Worm (Caenorhabditis elegans) whole organism, L2 larva: Measurements from ENCODE around the gene F43G6.4.
A peak's percentile ranks its signal among the peaks of the same experiment; 100 is the strongest.

Experiments used
- C34F6.9 ChIP-seq: fragments of 150-350 bp; optimal IDR thresholded peaks from 2 replicates; lab custom pipeline; 2014; ENCODE audit warnings: missing biosample characterization, missing genetic modification characterization
- R02D3.7 ChIP-seq: fragments of 150-350 bp; optimal IDR thresholded peaks from 2 replicates; lab custom pipeline; 2014; ENCODE audit warnings: missing biosample characterization, missing genetic modification characterization
- Y55F3AM.14 ChIP-seq: fragments of 200-800 bp; sonication (Bioruptor generic); optimal IDR thresholded peaks from 2 replicates; lab custom pipeline; 2018; ENCODE audit warnings: mild to moderate bottlenecking, missing genetic modification characterization, missing compliant biosample characterization
- ZK546.5 ChIP-seq: sonication (generic microtip); optimal IDR thresholded peaks from 2 replicates; lab custom pipeline; 2017; ENCODE audit warnings: missing biosample characterization, missing genetic modification characterization
- alr-1 ChIP-seq: fragments of 150-350 bp; optimal IDR thresholded peaks from 2 replicates; lab custom pipeline; 2014; ENCODE audit warnings: missing biosample characterization, missing genetic modification characterization
- ama-1 ChIP-seq: fragments of 150-350 bp; optimal IDR thresholded peaks from 2 replicates; lab custom pipeline; 2018; ENCODE audit warnings: inconsistent platforms
- blmp-1 ChIP-seq: sonication (generic microtip); optimal IDR thresholded peaks from 2 replicates; lab custom pipeline; 2017; ENCODE audit warnings: missing genetic modification characterization, mild to moderate bottlenecking, missing compliant biosample characterization, antibody characterized with exemption, moderate library complexity; ENCODE audit not compliant: insufficient read depth
- ceh-16 ChIP-seq: fragments of 150-350 bp; optimal IDR thresholded peaks from 2 replicates; lab custom pipeline; 2014; ENCODE audit warnings: missing biosample characterization, missing genetic modification characterization
- ceh-82 ChIP-seq: fragments of 150-350 bp; optimal IDR thresholded peaks from 2 replicates; lab custom pipeline; 2014; ENCODE audit warnings: missing biosample characterization, missing genetic modification characterization
- crh-2 ChIP-seq: sonication (generic microtip); optimal IDR thresholded peaks from 2 replicates; lab custom pipeline; 2017; ENCODE audit warnings: missing biosample characterization, missing genetic modification characterization
- dmd-4 ChIP-seq: sonication (generic microtip); optimal IDR thresholded peaks from 2 replicates; lab custom pipeline; 2017; ENCODE audit warnings: missing biosample characterization, missing genetic modification characterization
- egl-27 ChIP-seq: sonication (generic microtip); optimal IDR thresholded peaks from 3 replicates; lab custom pipeline; 2017; ENCODE audit warnings: missing biosample characterization, missing genetic modification reagents, missing genetic modification characterization
- fos-1 ChIP-seq: fragments of 150-350 bp; optimal IDR thresholded peaks from 2 replicates; lab custom pipeline; 2014; ENCODE audit warnings: missing biosample characterization, missing genetic modification characterization
- gmeb-1 ChIP-seq: fragments of 150-350 bp; optimal IDR thresholded peaks from 2 replicates; lab custom pipeline; 2014; ENCODE audit warnings: missing biosample characterization, missing genetic modification characterization
- lin-11 ChIP-seq: fragments of 150-350 bp; sonication (generic microtip); optimal IDR thresholded peaks from 2 replicates; lab custom pipeline; 2014; ENCODE audit warnings: missing biosample characterization, missing genetic modification characterization, inconsistent platforms, mixed read lengths
- lin-13 ChIP-seq: fragments of 150-350 bp; optimal IDR thresholded peaks from 2 replicates; lab custom pipeline; 2014; ENCODE audit warnings: missing biosample characterization, missing genetic modification reagents, missing genetic modification characterization
- lin-39 ChIP-seq: fragments of 150-350 bp; optimal IDR thresholded peaks from 2 replicates; lab custom pipeline; 2014; ENCODE audit warnings: missing biosample characterization, missing genetic modification reagents, missing genetic modification characterization
- lsy-2 ChIP-seq, 2 experiments: fragments of 150-350 bp in 1 of 2; sonication (generic microtip) in 1 of 2; optimal IDR thresholded peaks; 2 replicates each; lab custom pipeline; 2014 to 2017; ENCODE audit warnings: missing biosample characterization in 2 of 2, missing genetic modification characterization in 2 of 2
- mab-5 ChIP-seq: fragments of 150-350 bp; optimal IDR thresholded peaks from 2 replicates; lab custom pipeline; 2014; ENCODE audit warnings: missing biosample characterization, missing genetic modification characterization
- mbf-1 ChIP-seq: sonication (generic microtip); optimal IDR thresholded peaks from 2 replicates; lab custom pipeline; 2017; ENCODE audit warnings: missing biosample characterization, missing genetic modification characterization
- mdl-1 ChIP-seq, 2 experiments: fragments of 150-350 bp in 1 of 2; sonication (generic microtip) in 1 of 2; optimal IDR thresholded peaks; 2 replicates each; lab custom pipeline; 2017; ENCODE audit warnings: missing biosample characterization in 2 of 2, missing genetic modification characterization in 2 of 2
- nhr-10 ChIP-seq: sonication (generic microtip); optimal IDR thresholded peaks from 2 replicates; lab custom pipeline; 2017; ENCODE audit warnings: missing biosample characterization, missing genetic modification characterization
- nhr-11 ChIP-seq: fragments of 150-350 bp; optimal IDR thresholded peaks from 2 replicates; lab custom pipeline; 2014; ENCODE audit warnings: missing biosample characterization, missing genetic modification characterization
- nhr-12 ChIP-seq: fragments of 150-350 bp; optimal IDR thresholded peaks from 2 replicates; lab custom pipeline; 2014; ENCODE audit warnings: missing biosample characterization, missing genetic modification characterization
- nhr-129 ChIP-seq: fragments of 150-350 bp; optimal IDR thresholded peaks from 2 replicates; lab custom pipeline; 2014; ENCODE audit warnings: missing biosample characterization, missing genetic modification characterization
- nhr-21 ChIP-seq: fragments of 150-350 bp; optimal IDR thresholded peaks from 2 replicates; lab custom pipeline; 2014; ENCODE audit warnings: missing biosample characterization, missing genetic modification characterization
- nhr-23 ChIP-seq: fragments of 150-350 bp; optimal IDR thresholded peaks from 2 replicates; lab custom pipeline; 2014; ENCODE audit warnings: missing biosample characterization, missing genetic modification reagents, missing genetic modification characterization
- nhr-237 ChIP-seq: fragments of 150-350 bp; optimal IDR thresholded peaks from 2 replicates; lab custom pipeline; 2014; ENCODE audit warnings: missing biosample characterization, missing genetic modification characterization
- nhr-25 ChIP-seq: fragments of 150-350 bp; sonication (generic microtip); optimal IDR thresholded peaks from 3 replicates; lab custom pipeline; 2014; ENCODE audit warnings: missing biosample characterization, missing genetic modification characterization
- nhr-6 ChIP-seq: fragments of 150-350 bp; optimal IDR thresholded peaks from 2 replicates; lab custom pipeline; 2014; ENCODE audit warnings: missing biosample characterization, missing genetic modification characterization
- nhr-77 ChIP-seq: fragments of 150-350 bp; optimal IDR thresholded peaks from 2 replicates; lab custom pipeline; 2014; ENCODE audit warnings: missing biosample characterization, missing genetic modification characterization
- peb-1 ChIP-seq: fragments of 150-350 bp; optimal IDR thresholded peaks from 2 replicates; lab custom pipeline; 2014; ENCODE audit warnings: missing biosample characterization, missing genetic modification characterization
- sem-4 ChIP-seq: fragments of 150-350 bp; optimal IDR thresholded peaks from 2 replicates; lab custom pipeline; 2014; ENCODE audit warnings: missing biosample characterization, missing genetic modification reagents, missing genetic modification characterization
- skn-1 ChIP-seq: sonication (generic microtip); optimal IDR thresholded peaks from 2 replicates; lab custom pipeline; 2017; ENCODE audit warnings: missing biosample characterization, missing genetic modification characterization
- sma-3 ChIP-seq: sonication (generic microtip); optimal IDR thresholded peaks from 2 replicates; lab custom pipeline; 2016; ENCODE audit warnings: missing genetic modification reagents, missing genetic modification characterization, missing compliant biosample characterization
- snpc-4 ChIP-seq: fragments of 150-350 bp; optimal IDR thresholded peaks from 2 replicates; lab custom pipeline; 2014; ENCODE audit warnings: missing biosample characterization, missing genetic modification characterization
- unc-39 ChIP-seq: fragments of 150-350 bp; optimal IDR thresholded peaks from 2 replicates; lab custom pipeline; 2014; ENCODE audit warnings: missing biosample characterization, missing genetic modification characterization
- unc-55 ChIP-seq: fragments of 150-350 bp; sonication (generic microtip); optimal IDR thresholded peaks from 3 replicates; lab custom pipeline; 2014; ENCODE audit warnings: missing biosample characterization, missing genetic modification reagents, missing genetic modification characterization
- zag-1 ChIP-seq: fragments of 150-350 bp; optimal IDR thresholded peaks from 2 replicates; lab custom pipeline; 2014; ENCODE audit warnings: missing biosample characterization, missing genetic modification characterization
- ztf-1 ChIP-seq: fragments of 200-800 bp; sonication (Bioruptor generic); conservative IDR thresholded peaks from 2 replicates; pipeline ENCODE4 v1.3.6; 2022; ENCODE audit warnings: missing genetic modification characterization, missing compliant biosample characterization
- ztf-11 ChIP-seq: sonication (generic microtip); optimal IDR thresholded peaks from 2 replicates; lab custom pipeline; 2017; ENCODE audit warnings: missing biosample characterization, missing genetic modification characterization
- ztf-4 ChIP-seq: fragments of 150-350 bp; optimal IDR thresholded peaks from 2 replicates; lab custom pipeline; 2014; ENCODE audit warnings: missing biosample characterization, missing genetic modification characterization

Gene F43G6.4

DNA sequence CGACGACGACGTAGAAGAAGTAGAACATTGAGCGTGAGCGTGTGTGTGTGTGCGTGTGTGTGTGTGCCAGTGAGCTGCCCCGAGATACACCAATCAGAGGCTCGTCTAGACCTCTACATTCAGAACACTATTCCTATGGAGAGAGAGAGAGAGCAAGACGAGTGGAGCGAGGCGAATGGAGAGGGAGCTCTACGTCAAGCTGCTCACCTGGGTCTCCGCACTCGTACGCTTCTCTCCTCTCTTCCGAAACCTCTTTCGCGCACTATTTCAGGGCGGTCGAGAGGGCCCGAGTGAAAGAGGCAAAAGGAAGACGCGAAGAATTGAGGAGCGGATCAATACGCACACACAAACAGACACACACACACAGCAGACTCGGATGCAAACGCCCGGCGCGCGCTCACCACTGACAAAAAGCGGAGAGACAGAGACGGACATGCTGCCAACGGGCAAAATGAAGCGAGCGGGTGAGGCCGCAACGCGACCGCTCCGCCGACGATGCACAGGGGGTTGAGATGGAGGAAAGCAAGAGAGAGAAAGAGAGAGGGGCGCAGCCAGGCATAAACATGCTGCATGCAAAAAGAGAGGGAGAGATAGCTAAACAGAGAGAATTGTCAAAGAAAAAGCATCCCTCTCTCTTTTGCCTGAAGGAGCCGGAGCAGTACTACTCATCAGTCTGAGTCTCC lies 40.9 kb upstream of the F43G6.4 start (continued):
- TF ChIP-seq mdl-1 (tag; optimal IDR thresholded peaks at IDR 0.05; lab: Kevin White, UChicago) (peak; percentile 68 to 69), sma-3 (GFP tag; lab: Kevin White, UChicago) (peak; percentile 65), nhr-11 (tag; lab: Kevin White, UChicago) (no peak)
- TF ChIP-seq, all 48 proteins: peak for 26

DNA sequence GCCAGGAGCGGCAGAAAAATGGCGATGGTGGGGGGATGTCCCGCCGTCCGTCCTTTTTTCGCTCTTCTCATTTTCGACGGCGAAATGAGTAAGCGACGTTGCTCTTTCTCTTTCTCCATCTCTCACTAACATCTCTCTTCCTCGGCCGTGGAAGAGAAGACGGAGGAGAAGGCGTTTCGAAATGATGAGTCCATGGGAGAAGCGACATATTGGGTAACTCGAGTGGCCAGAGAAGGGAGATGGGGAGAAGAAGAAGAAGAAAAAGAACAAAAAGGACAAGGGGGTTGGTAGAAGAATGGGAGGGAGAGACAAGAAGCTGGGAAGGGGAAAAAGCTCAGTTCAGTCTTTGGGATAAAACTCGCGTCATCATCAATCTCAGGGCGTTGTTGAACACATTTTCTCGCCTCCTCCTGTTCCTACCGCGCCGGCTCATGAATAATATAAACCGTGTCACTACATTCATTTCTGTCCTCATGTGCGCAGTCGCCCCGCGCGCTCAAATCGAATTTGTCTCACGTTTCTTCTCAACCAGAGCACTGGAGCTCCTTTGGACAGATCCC lies 38.9 kb upstream of the F43G6.4 start:
- TF ChIP-seq nhr-77 (tag; lab: Kevin White, UChicago) (no peak), nhr-129 (tag; lab: Kevin White, UChicago) (peak; percentile 80), unc-55 (GFP tag; lab: Kevin White, UChicago) (peak; percentile 82), peb-1 (tag; lab: Kevin White, UChicago) (no peak), nhr-6 (tag; lab: Kevin White, UChicago) (no peak), ztf-11 (tag; lab: Kevin White, UChicago) (no peak), nhr-25 (tag; lab: Kevin White, UChicago) (no peak), nhr-11 (tag; lab: Kevin White, UChicago) (no peak), nhr-21 (no peak), skn-1 (tag; lab: Kevin White, UChicago) (no peak), lsy-2 (tag; optimal IDR thresholded peaks at IDR 0.05; lab: Kevin White, UChicago) (peak in 1 of 2 experiments; percentile 60), zag-1 (tag; lab: Kevin White, UChicago) (peak; percentile 84), blmp-1 (tag; lab: Kevin White, UChicago) (no peak), egl-27 (no peak), lin-13 (peak; percentile 19), mdl-1 (tag; optimal IDR thresholded peaks at IDR 0.05; lab: Kevin White, UChicago) (peak in 1 of 2 experiments; percentile 5), ztf-1 (GFP tag; lab: Robert Waterston, UW) (no peak), ceh-16 (tag; lab: Kevin White, UChicago) (no peak), alr-1 (tag; lab: Kevin White, UChicago) (no peak), C34F6.9 (tag; lab: Kevin White, UChicago) (peak; percentile 69), mab-5 (tag; lab: Kevin White, UChicago) (no peak), dmd-4 (tag; lab: Kevin White, UChicago) (no peak), fos-1 (tag; lab: Kevin White, UChicago) (peak; percentile 15), mbf-1 (tag; lab: Kevin White, UChicago) (no peak), R02D3.7 (tag; lab: Kevin White, UChicago) (no peak), sem-4 (tag; lab: Kevin White, UChicago) (peak; percentile 41), nhr-23 (tag; lab: Kevin White, UChicago) (no peak), nhr-237 (no peak), Y55F3AM.14 (GFP tag; lab: Kevin White, UChicago) (peak; percentile 32), snpc-4 (no peak), lin-11 (tag; lab: Kevin White, UChicago) (peak; percentile 33)

DNA sequence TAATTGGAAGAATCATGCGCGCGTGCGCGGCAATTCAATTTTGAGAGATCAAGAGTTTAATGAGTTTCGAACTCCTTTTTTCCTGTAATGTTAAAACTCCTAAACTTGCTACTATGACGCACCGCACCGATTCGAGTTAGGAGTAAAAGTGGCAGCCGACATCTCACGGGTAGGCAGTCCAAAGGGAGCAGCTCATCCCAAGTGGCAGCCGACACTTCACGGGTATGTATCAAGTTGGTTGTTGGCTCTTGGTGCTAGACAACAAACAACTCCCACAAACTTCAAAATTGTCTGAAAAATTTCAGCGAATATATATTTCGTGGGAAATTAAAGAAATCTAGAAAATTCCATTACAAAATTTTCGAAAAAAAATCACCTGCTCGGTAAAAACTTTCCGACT lies 37.4 kb upstream of the F43G6.4 start:
- TF ChIP-seq zag-1 (tag; lab: Kevin White, UChicago) (no peak), crh-2 (tag; lab: Kevin White, UChicago) (no peak), nhr-12 (tag; lab: Kevin White, UChicago) (no peak), snpc-4 (peak; percentile 79), lsy-2 (tag; optimal IDR thresholded peaks at IDR 0.05; lab: Kevin White, UChicago) (no peak)

DNA sequence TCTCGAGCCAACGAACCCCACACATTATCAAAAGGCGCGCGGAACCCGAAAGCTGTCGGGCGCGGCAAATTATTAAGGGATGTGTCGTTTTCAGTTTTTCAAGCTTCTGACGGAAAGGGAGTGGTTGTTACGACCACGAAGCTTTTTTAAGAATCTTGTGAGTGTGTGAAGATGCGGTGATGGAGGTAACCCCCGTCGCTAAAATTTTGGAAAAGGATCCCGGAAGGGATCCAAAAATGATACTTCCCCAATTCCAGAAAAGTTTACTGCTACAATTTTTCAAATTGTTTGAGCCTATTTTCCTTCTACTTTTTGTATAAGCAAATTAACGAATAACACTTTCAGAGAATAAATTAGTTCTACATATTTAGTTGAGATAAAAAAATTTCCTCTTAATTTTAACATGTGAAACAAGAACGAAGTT lies 33.9 kb upstream of the F43G6.4 start:
- peak; percentile 98 for TF ChIP-seq ztf-4 (tag; lab: Kevin White, UChicago)
- peak; percentile 50 for TF ChIP-seq snpc-4
- peak; percentile 90 for TF ChIP-seq crh-2 (tag; lab: Kevin White, UChicago)
- TF ChIP-seq mdl-1 (tag; optimal IDR thresholded peaks at IDR 0.05; lab: Kevin White, UChicago), result no peak
- no peak for TF ChIP-seq mab-5 (tag; lab: Kevin White, UChicago)
- TF ChIP-seq nhr-237, result no peak
- TF ChIP-seq ama-1 (lab: Kevin White, UChicago), result peak; percentile 99
- no peak for TF ChIP-seq sma-3 (GFP tag; lab: Kevin White, UChicago)
- no peak for TF ChIP-seq nhr-21
- TF ChIP-seq ztf-1 (GFP tag; lab: Robert Waterston, UW), result 0 out of 2 replicates have a peak, but pooled peaks have one; percentile 31
- peak; percentile 56 for TF ChIP-seq skn-1 (tag; lab: Kevin White, UChicago)
- TF ChIP-seq blmp-1 (tag; lab: Kevin White, UChicago), result no peak
- TF ChIP-seq mbf-1 (tag; lab: Kevin White, UChicago), result no peak
- no peak for TF ChIP-seq nhr-77 (tag; lab: Kevin White, UChicago)
- TF ChIP-seq nhr-6 (tag; lab: Kevin White, UChicago), result no peak
- TF ChIP-seq fos-1 (tag; lab: Kevin White, UChicago), result no peak
- TF ChIP-seq nhr-11 (tag; lab: Kevin White, UChicago), result no peak
- TF ChIP-seq nhr-10 (tag; lab: Kevin White, UChicago), result no peak
- TF ChIP-seq peb-1 (tag; lab: Kevin White, UChicago), result no peak
- no peak for TF ChIP-seq unc-39
- peak; percentile 15 for TF ChIP-seq gmeb-1 (tag; lab: Kevin White, UChicago)
- peak; percentile 62 for TF ChIP-seq nhr-12 (tag; lab: Kevin White, UChicago)
- peak; percentile 81 for TF ChIP-seq lin-13
- peak; percentile 45 for TF ChIP-seq lin-11 (tag; lab: Kevin White, UChicago)
- TF ChIP-seq ceh-82 (tag; lab: Kevin White, UChicago), result no peak
- peak; percentile 57 for TF ChIP-seq nhr-129 (tag; lab: Kevin White, UChicago)
- peak; percentile 63 for TF ChIP-seq sem-4 (tag; lab: Kevin White, UChicago)
- TF ChIP-seq lin-39 (tag; lab: Kevin White, UChicago), result no peak
- no peak for TF ChIP-seq ZK546.5 (tag; lab: Kevin White, UChicago)
- no peak for TF ChIP-seq zag-1 (tag; lab: Kevin White, UChicago)
- TF ChIP-seq nhr-25 (tag; lab: Kevin White, UChicago), result no peak
